Fruit fly (Drosophila melanogaster) whole organism: Measurements from ENCODE around the gene Vm26Aa.

Source experiments
- CG8478 ChIP-seq: fragments of >200 bp; optimal IDR thresholded peaks from 2 replicates; lab custom pipeline; 2018; ENCODE audit warnings: inconsistent platforms
- Dll ChIP-seq: fragments of >200 bp; optimal IDR thresholded peaks from 2 replicates; lab custom pipeline; 2017
- EcR ChIP-seq, 2 experiments: fragments of >200 bp; optimal IDR thresholded peaks; 2 replicates each; lab custom pipeline; 2017; ENCODE audit warnings: missing biosample characterization in 2 of 2, missing genetic modification characterization in 2 of 2, missing genetic modification reagents in 2 of 2
- pan ChIP-seq: fragments of >200 bp; optimal IDR thresholded peaks from 2 replicates; lab custom pipeline; 2017
- psq ChIP-seq: fragments of >200 bp; optimal IDR thresholded peaks from 2 replicates; lab custom pipeline; 2017
- usp ChIP-seq: fragments of >200 bp; optimal IDR thresholded peaks from 2 replicates; lab custom pipeline; 2017; ENCODE audit warnings: missing biosample characterization, missing genetic modification characterization, mixed read lengths

- TF ChIP-seq CG8478 (no peak), psq (lab: Kevin White, UChicago) (no peak), Dll (no peak), pan (lab: Kevin White, UChicago) (no peak), usp (GFP tag; lab: Kevin White, UChicago) (no peak), EcR (GFP tag; optimal IDR thresholded peaks at IDR 0.05; lab: Kevin White, UChicago) (no peak)
Observed at dm6 chr2L:5998383-5998782, 38.2 kb upstream of the Vm26Aa start.
